Worm (Caenorhabditis elegans): ENCODE data around the gene Y55H10A.2.

DNA sequence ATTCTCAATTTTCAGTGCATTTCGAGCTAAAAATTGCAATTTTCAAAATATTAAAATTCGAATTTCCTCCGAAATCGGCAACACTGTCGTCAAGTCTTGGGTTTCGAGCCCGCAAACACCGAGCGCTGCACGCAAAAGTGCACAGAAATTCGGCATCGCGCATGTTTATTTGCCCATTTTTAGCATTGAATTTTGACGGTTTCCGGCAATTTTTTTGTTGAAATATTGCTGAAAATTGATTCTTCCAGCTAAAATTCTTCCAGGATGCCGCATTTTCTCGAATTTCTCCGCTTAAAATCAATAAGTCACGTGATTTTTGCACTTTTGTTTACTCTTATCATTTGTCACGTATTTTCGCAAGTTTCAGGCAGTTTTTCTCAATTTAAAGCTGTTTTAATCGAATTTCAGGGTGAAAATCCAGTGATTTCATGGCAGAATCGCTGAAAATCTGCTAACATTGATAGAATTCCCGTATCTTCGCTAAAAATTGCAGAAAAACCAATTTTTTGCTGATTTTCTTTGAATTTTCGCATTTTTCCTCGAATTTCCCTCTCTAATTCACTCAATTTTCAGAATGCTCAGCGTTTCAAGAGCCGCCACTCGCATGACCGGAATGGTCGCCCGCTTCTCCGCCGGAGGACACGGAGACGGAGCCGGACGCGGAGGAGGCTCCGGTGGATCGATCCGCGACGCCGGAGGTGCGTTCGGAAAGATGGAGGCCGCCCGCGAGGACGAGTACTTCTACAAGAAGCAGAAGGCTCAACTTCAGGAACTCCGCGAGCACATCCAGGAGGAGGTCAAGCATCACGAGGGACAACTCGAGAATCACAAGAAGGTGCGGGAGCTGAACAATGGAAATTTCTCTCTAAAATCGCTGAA lies 22.3 kb downstream of the Y55H10A.2 start, which contains the start of gene mai-2:
- no peak for TF ChIP-seq cog-1 (tag; optimal IDR thresholded peaks at IDR 0.05)
- TF ChIP-seq med-1 (GFP tag; optimal IDR thresholded peaks at IDR 0.05; ENCODE audit: insufficient read depth) = no peak
- no peak for TF ChIP-seq flt-1 (GFP tag; IDR thresholded peaks at IDR 0.05)

All from whole organism, midembryonic.